Worm (Caenorhabditis elegans) whole organism, L4 larva: Measurements from ENCODE around the gene F54D5.3.
A peak's percentile ranks its signal among the peaks of the same experiment; 100 is the strongest.

Experiments
- F26F4.8 ChIP-seq: fragments of 200-800 bp; sonication (Bioruptor generic); conservative IDR thresholded peaks from 2 replicates; pipeline ENCODE4 v1.3.6; 2022; ENCODE audit warnings: missing genetic modification characterization, missing compliant biosample characterization
- ZK546.5 ChIP-seq, 2 experiments: sonication (generic microtip); optimal IDR thresholded peaks; 2 replicates each; lab custom pipeline; 2017; ENCODE audit warnings: missing biosample characterization in 2 of 2, missing genetic modification characterization in 2 of 2
- ceh-28 ChIP-seq: fragments of 150-350 bp; optimal IDR thresholded peaks from 2 replicates; lab custom pipeline; 2014; ENCODE audit warnings: missing biosample characterization, missing genetic modification reagents, missing genetic modification characterization
- madf-9 ChIP-seq: fragments of 200-800 bp; sonication (Bioruptor generic); conservative IDR thresholded peaks from 2 replicates; pipeline ENCODE4 v1.3.6; 2022; ENCODE audit warnings: missing genetic modification reagents, missing genetic modification characterization, missing compliant biosample characterization
- skn-1 ChIP-seq: fragments of 150-350 bp; optimal IDR thresholded peaks from 2 replicates; lab custom pipeline; 2014; ENCODE audit warnings: missing biosample characterization, missing genetic modification characterization
- unc-62 ChIP-seq, 3 experiments: fragments of 150-350 bp in 1 of 3; sonication (generic microtip); optimal IDR thresholded peaks in 2 of 3; peaks in 1 of 3; 1 replicate in 1 of 3; 2 replicates in 2 of 3; lab custom pipeline; 2014 to 2017; ENCODE audit warnings: missing biosample characterization in 3 of 3, missing genetic modification characterization in 3 of 3, missing genetic modification reagents in 3 of 3, missing genotype in 1 of 3

Gene F54D5.3

DNA sequence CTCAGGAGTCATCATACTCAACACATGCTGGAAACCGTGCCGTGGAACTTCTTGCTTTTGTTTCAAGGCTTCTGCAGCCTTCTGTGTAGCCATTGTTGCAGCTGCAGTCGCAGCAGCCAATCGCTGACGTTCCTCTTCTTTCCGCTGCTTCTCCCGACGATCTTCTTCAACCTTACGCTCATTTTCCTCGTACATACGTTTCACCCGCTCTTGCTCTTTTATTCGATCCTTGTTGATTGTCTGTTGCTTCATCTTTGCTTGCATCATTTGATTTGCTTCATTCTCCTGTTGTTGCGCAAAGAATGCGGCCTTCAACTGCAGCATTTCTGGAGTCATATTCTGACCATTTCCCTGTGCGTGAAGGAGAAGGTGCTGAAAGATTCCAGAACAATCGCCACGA, 51.0 kb downstream of the F54D5.3 start:
- TF ChIP-seq F26F4.8 (GFP tag; lab: Robert Waterston, UW) (0 out of 2 replicates have a peak, but pooled peaks have one; percentile 24), ceh-28 (no peak), unc-62 (GFP tag; optimal IDR thresholded peaks at IDR 0.05 in 1 of 2; lab: Kevin White, UChicago) (peak in 1 of 2 experiments; percentile 91), unc-62 (tag; optimal IDR thresholded peaks at IDR 0.05; lab: Kevin White, UChicago) (no peak), madf-9 (GFP tag; lab: Robert Waterston, UW) (no peak), ZK546.5 (tag; optimal IDR thresholded peaks at IDR 0.05; lab: Kevin White, UChicago) (no peak), skn-1 (tag; lab: Kevin White, UChicago) (no peak)
